Fruit fly (Drosophila melanogaster) whole organism, embryonic: ENCODE data around the gene Gr36b.

ENCODE experiments used
- Atf3 ChIP-seq: fragments of 200-800 bp; sonication (Bioruptor generic); optimal IDR thresholded peaks from 3 replicates; lab custom pipeline; 2016; ENCODE audit warnings: missing biosample characterization, missing genetic modification characterization
- B-H2 ChIP-seq: fragments of 200-800 bp; sonication (Bioruptor generic); optimal IDR thresholded peaks from 2 replicates; lab custom pipeline; 2018; ENCODE audit warnings: missing biosample characterization, mild to moderate bottlenecking, missing genetic modification characterization
- CG10209 ChIP-seq: fragments of 200-800 bp; sonication (Bioruptor generic); optimal IDR thresholded peaks from 3 replicates; lab custom pipeline; 2017; ENCODE audit warnings: missing biosample characterization, mild to moderate bottlenecking, missing genetic modification characterization, missing genetic modification reagents
- CG12391 ChIP-seq: fragments of 200-800 bp; sonication (Bioruptor generic); optimal IDR thresholded peaks from 3 replicates; lab custom pipeline; 2018; ENCODE audit warnings: missing biosample characterization, mild to moderate bottlenecking, missing genetic modification characterization, moderate library complexity
- CG13296 ChIP-seq: fragments of 200-800 bp; sonication (Bioruptor generic); optimal IDR thresholded peaks from 3 replicates; lab custom pipeline; 2018; ENCODE audit warnings: missing biosample characterization, mild to moderate bottlenecking, missing genetic modification characterization
- CG15601 ChIP-seq: fragments of 200-800 bp; sonication (Bioruptor generic); optimal IDR thresholded peaks from 3 replicates; lab custom pipeline; 2019; ENCODE audit warnings: missing biosample characterization, mild to moderate bottlenecking, missing genetic modification characterization, moderate library complexity
- CG16779 ChIP-seq: fragments of 200-800 bp; sonication (Bioruptor generic); IDR thresholded peaks from 2 replicates; pipeline ENCODE4 v1.3.6; 2022; ENCODE audit warnings: missing biosample characterization, missing genetic modification characterization
- CG16813 ChIP-seq: fragments of 200-800 bp; sonication (Bioruptor generic); IDR thresholded peaks from 3 replicates; pipeline ENCODE4 v1.3.6; 2022; ENCODE audit warnings: missing biosample characterization, missing genetic modification characterization; ENCODE audit not compliant: partially characterized antibody
- CG18262 ChIP-seq: fragments of 200-800 bp; optimal IDR thresholded peaks from 3 replicates; lab custom pipeline; 2019; ENCODE audit warnings: missing biosample characterization, mild to moderate bottlenecking, missing genetic modification characterization, moderate library complexity
- CG18599 ChIP-seq: fragments of 200-800 bp; sonication (Bioruptor generic); optimal IDR thresholded peaks from 3 replicates; lab custom pipeline; 2017; ENCODE audit warnings: missing biosample characterization, missing genetic modification characterization, mild to moderate bottlenecking, moderate library complexity, missing genetic modification reagents
- CG34422 ChIP-seq: fragments of 200-800 bp; sonication (Bioruptor generic); IDR thresholded peaks from 3 replicates; pipeline ENCODE4 v1.3.6; 2022; ENCODE audit warnings: missing biosample characterization, missing genetic modification characterization
- CG4282 ChIP-seq: fragments of 200-800 bp; sonication (Bioruptor generic); optimal IDR thresholded peaks from 2 replicates; lab custom pipeline; 2016; ENCODE audit warnings: missing biosample characterization, missing genetic modification characterization
- CG4820 ChIP-seq: fragments of 200-800 bp; sonication (Bioruptor generic); optimal IDR thresholded peaks from 3 replicates; lab custom pipeline; 2016; ENCODE audit warnings: missing biosample characterization, missing genetic modification characterization
- CG6791 ChIP-seq: fragments of 200-800 bp; sonication (Bioruptor generic); IDR thresholded peaks from 3 replicates; pipeline ENCODE4 v1.3.6; 2022; ENCODE audit warnings: missing biosample characterization, missing genetic modification characterization; ENCODE audit not compliant: partially characterized antibody
- CG7839 ChIP-seq: fragments of 200-800 bp; sonication (Bioruptor generic); optimal IDR thresholded peaks from 3 replicates; lab custom pipeline; 2018; ENCODE audit warnings: missing biosample characterization, mild to moderate bottlenecking, missing genetic modification characterization, moderate library complexity
- CG9797 ChIP-seq: fragments of 200-800 bp; sonication (Bioruptor generic); optimal IDR thresholded peaks from 3 replicates; lab custom pipeline; 2018; ENCODE audit warnings: missing biosample characterization, mild to moderate bottlenecking, missing genetic modification characterization
- CTCF ChIP-seq: fragments of 200-800 bp; sonication (Bioruptor generic); optimal IDR thresholded peaks from 2 replicates; lab custom pipeline; 2017; ENCODE audit warnings: missing biosample characterization, mild to moderate bottlenecking, missing genetic modification characterization, moderate library complexity
- CoRest ChIP-seq: fragments of 200-800 bp; sonication (Bioruptor generic); optimal IDR thresholded peaks from 3 replicates; lab custom pipeline; 2018; ENCODE audit warnings: missing biosample characterization, mild to moderate bottlenecking, missing genetic modification characterization, moderate library complexity
- Dll ChIP-seq: fragments of 200-800 bp; sonication (Bioruptor generic); IDR thresholded peaks from 4 replicates; pipeline ENCODE4 v1.3.6; 2022; ENCODE audit warnings: missing biosample characterization, missing genetic modification characterization; ENCODE audit not compliant: partially characterized antibody
- HmgZ ChIP-seq: fragments of 200-800 bp; sonication (Bioruptor generic); optimal IDR thresholded peaks from 2 replicates; lab custom pipeline; 2018; ENCODE audit warnings: missing biosample characterization, mild to moderate bottlenecking, missing genetic modification characterization
- Hmr ChIP-seq: fragments of 200-800 bp; sonication (Bioruptor generic); optimal IDR thresholded peaks from 3 replicates; lab custom pipeline; 2017; ENCODE audit warnings: mild to moderate bottlenecking, missing biosample characterization, missing genetic modification reagents, missing genetic modification characterization
- Hr78 ChIP-seq, 2 experiments: fragments of 200-800 bp in 1 of 2; fragments of >200 bp in 1 of 2; sonication (Bioruptor generic) in 1 of 2; optimal IDR thresholded peaks; 2 replicates each; lab custom pipeline; 2017 to 2019; ENCODE audit warnings: missing biosample characterization in 2 of 2, missing genetic modification characterization in 2 of 2, mild to moderate bottlenecking in 1 of 2, moderate library complexity in 1 of 2
- MESR4 ChIP-seq: fragments of 200-800 bp; sonication (Bioruptor generic); optimal IDR thresholded peaks from 2 replicates; lab custom pipeline; 2018; ENCODE audit warnings: missing biosample characterization, mild to moderate bottlenecking, missing genetic modification characterization, moderate library complexity
- NFAT ChIP-seq: fragments of 200-800 bp; sonication (Bioruptor generic); IDR thresholded peaks from 2 replicates; pipeline ENCODE4 v1.3.6; 2022; ENCODE audit warnings: missing biosample characterization, missing genetic modification characterization
- Optix ChIP-seq: fragments of 200-800 bp; sonication (Bioruptor generic); IDR thresholded peaks from 3 replicates; pipeline ENCODE4 v1.3.6; 2022; ENCODE audit warnings: missing biosample characterization, missing genetic modification characterization
- PHDP ChIP-seq: fragments of 200-800 bp; sonication (Bioruptor generic); optimal IDR thresholded peaks from 3 replicates; lab custom pipeline; 2018; ENCODE audit warnings: missing biosample characterization, mild to moderate bottlenecking, missing genetic modification characterization, moderate library complexity
- Poxn ChIP-seq: fragments of 200-800 bp; sonication (Bioruptor generic); IDR thresholded peaks from 2 replicates; pipeline ENCODE4 v1.3.6; 2022; ENCODE audit warnings: missing biosample characterization, missing genetic modification characterization
- Sox102F ChIP-seq: fragments of 200-800 bp; sonication (Bioruptor generic); optimal IDR thresholded peaks from 2 replicates; lab custom pipeline; 2018; ENCODE audit warnings: missing biosample characterization, mild to moderate bottlenecking, missing genetic modification characterization, moderate library complexity
- Sry-δ ChIP-seq: fragments of 200-800 bp; sonication (Bioruptor generic); optimal IDR thresholded peaks from 2 replicates; lab custom pipeline; 2016; ENCODE audit warnings: missing biosample characterization, missing genetic modification characterization
- TFAM ChIP-seq: fragments of 200-800 bp; sonication (Bioruptor generic); optimal IDR thresholded peaks from 2 replicates; lab custom pipeline; 2017; ENCODE audit warnings: missing biosample characterization, missing genetic modification characterization, inconsistent platforms
- aop ChIP-seq: fragments of 200-800 bp; sonication (Bioruptor generic); IDR thresholded peaks from 2 replicates; pipeline ENCODE4 v1.3.6; 2022; ENCODE audit warnings: missing biosample characterization, missing genetic modification characterization
- bowl ChIP-seq: fragments of 200-800 bp; sonication (Bioruptor generic); IDR thresholded peaks from 2 replicates; pipeline ENCODE4 v1.3.6; 2022; ENCODE audit warnings: missing biosample characterization, missing genetic modification characterization
- chif ChIP-seq, 2 experiments: fragments of 200-800 bp; sonication (Bioruptor generic); optimal IDR thresholded peaks; 3 replicates each; lab custom pipeline; 2016; ENCODE audit warnings: missing biosample characterization in 2 of 2, missing genetic modification characterization in 2 of 2
- chinmo ChIP-seq: fragments of 200-800 bp; sonication (Bioruptor generic); IDR thresholded peaks from 4 replicates; pipeline ENCODE4 v1.3.6; 2022; ENCODE audit warnings: missing biosample characterization, missing genetic modification characterization; ENCODE audit not compliant: partially characterized antibody
- danr ChIP-seq: fragments of 200-800 bp; sonication (Bioruptor generic); IDR thresholded peaks from 2 replicates; pipeline ENCODE4 v1.3.6; 2022; ENCODE audit warnings: missing biosample characterization, missing genetic modification characterization
- fd3F ChIP-seq: fragments of 200-800 bp; sonication (Bioruptor generic); optimal IDR thresholded peaks from 2 replicates; lab custom pipeline; 2018; ENCODE audit warnings: missing biosample characterization, mild to moderate bottlenecking, missing genetic modification characterization, moderate library complexity
- gcm ChIP-seq: fragments of 200-800 bp; sonication (Bioruptor generic); optimal IDR thresholded peaks from 2 replicates; lab custom pipeline; 2019; ENCODE audit warnings: missing biosample characterization, mild to moderate bottlenecking, missing genetic modification characterization, moderate library complexity
- grn ChIP-seq: fragments of 200-800 bp; sonication (Bioruptor generic); optimal IDR thresholded peaks from 3 replicates; lab custom pipeline; 2017; ENCODE audit warnings: missing biosample characterization, missing genetic modification characterization
- lilli ChIP-seq: fragments of 200-800 bp; sonication (Bioruptor generic); optimal IDR thresholded peaks from 3 replicates; lab custom pipeline; 2016; ENCODE audit warnings: missing biosample characterization, missing genetic modification characterization
- pan ChIP-seq, 4 experiments: fragments of >200 bp in 3 of 4; fragments of 200-800 bp in 1 of 4; sonication (Bioruptor generic) in 1 of 4; optimal IDR thresholded peaks in 3 of 4; IDR thresholded peaks in 1 of 4; 2 replicates each; pipeline versions ENCODE4 v1.3.6 to Lab custom; 2017 to 2022; ENCODE audit warnings: missing biosample characterization in 2 of 4, missing genetic modification characterization in 2 of 4, mixed read lengths in 1 of 4
- seq ChIP-seq: fragments of 200-800 bp; sonication (Bioruptor generic); IDR thresholded peaks from 2 replicates; pipeline ENCODE4 v1.3.6; 2022; ENCODE audit warnings: missing biosample characterization, missing genetic modification characterization
- slou ChIP-seq: fragments of 200-800 bp; sonication (Bioruptor generic); optimal IDR thresholded peaks from 3 replicates; lab custom pipeline; 2016; ENCODE audit warnings: missing biosample characterization, missing genetic modification characterization
- vvl ChIP-seq: fragments of 200-800 bp; sonication (Bioruptor generic); IDR thresholded peaks from 2 replicates; pipeline ENCODE4 v1.3.6; 2022; ENCODE audit warnings: missing biosample characterization, missing genetic modification characterization
- zen ChIP-seq: fragments of 200-800 bp; sonication (Bioruptor generic); optimal IDR thresholded peaks from 3 replicates; lab custom pipeline; 2018; ENCODE audit warnings: missing biosample characterization, mild to moderate bottlenecking, missing genetic modification characterization, moderate library complexity

Gene Gr36b

DNA sequence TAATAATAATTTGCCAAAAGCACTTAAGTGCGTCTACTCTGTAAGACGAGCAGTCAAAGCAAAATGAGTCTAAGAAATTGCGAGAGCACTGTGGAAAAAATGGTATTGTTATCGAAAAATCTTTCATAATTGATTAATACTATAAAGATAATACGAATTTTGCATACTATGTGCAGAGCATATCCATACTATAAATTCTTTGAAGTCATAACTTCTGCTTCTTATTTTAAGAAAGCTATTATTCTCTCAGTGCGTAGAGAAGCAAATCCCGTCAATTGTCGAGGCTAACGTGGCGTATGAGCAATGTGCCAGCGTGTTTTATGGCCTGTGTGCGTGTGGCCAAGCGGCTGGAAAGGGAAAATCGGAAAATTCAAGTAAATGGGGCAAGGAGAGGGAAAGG is 18.9 kb upstream of the Gr36b start (continued):
- TF ChIP-seq bowl (GFP tag; lab: Robert Waterston, UW) (no peak), zen (tag; lab: Kevin White, UChicago) (no peak), Dll (GFP tag; lab: Robert Waterston, UW) (no peak), chinmo (no peak), gcm (no peak), CG6791 (GFP tag; lab: Robert Waterston, UW) (no peak), grn (GFP tag; lab: Kevin White, UChicago) (no peak), CG15601 (tag; lab: Kevin White, UChicago) (no peak), CG18599 (GFP tag; lab: Kevin White, UChicago) (peak; percentile 72), chif (GFP tag; optimal IDR thresholded peaks at IDR 0.05; lab: Kevin White, UChicago) (no peak), MESR4 (no peak), Sox102F (GFP tag; lab: Kevin White, UChicago) (peak; percentile 25), CG4282 (GFP tag; lab: Kevin White, UChicago) (no peak), Hmr (GFP tag; lab: Kevin White, UChicago) (peak; percentile 43), B-H2 (GFP tag; lab: Kevin White, UChicago) (no peak), CoRest (tag; lab: Kevin White, UChicago) (peak; percentile 4), lilli (GFP tag; lab: Kevin White, UChicago) (peak; percentile 26), Hr78 (GFP tag; optimal IDR thresholded peaks at IDR 0.05; lab: Kevin White, UChicago) (no peak), CG16813 (GFP tag; lab: Robert Waterston, UW) (no peak), seq (GFP tag; lab: Robert Waterston, UW) (no peak), CG16779 (GFP tag; lab: Robert Waterston, UW) (no peak), CG7839 (tag; lab: Kevin White, UChicago) (peak; percentile 44), CG13296 (GFP tag; lab: Kevin White, UChicago) (peak; percentile 33), pan (optimal IDR thresholded peaks at IDR 0.05; lab: Kevin White, UChicago) (no peak), pan (GFP tag; optimal IDR thresholded peaks at IDR 0.05 in 1 of 2, IDR thresholded peaks at IDR 0.05 in 1 of 2) (no peak), CG9797 (no peak), danr (GFP tag; lab: Robert Waterston, UW) (no peak), PHDP (tag; lab: Kevin White, UChicago) (peak; percentile 6), Atf3 (no peak)

DNA sequence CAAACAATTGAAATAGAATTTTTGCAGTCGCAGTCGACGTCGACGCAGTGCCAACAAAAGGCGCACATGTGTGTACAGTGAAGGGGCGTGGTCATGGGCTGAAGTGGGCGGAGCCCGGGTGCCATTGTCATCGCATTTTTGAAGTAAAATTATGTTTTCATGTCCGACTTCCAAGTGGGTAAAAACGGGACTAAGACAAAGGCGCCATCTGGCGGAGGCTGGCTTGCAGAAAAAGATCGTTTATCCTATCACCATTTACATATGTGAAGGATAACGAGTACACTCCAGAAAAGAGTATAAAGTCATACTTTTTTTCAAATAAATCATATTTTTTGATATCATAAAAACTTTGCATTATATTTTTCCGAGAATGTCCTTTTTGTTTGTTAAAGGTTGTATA is 15.2 kb upstream of the Gr36b start:
- TF ChIP-seq CTCF (GFP tag; lab: Kevin White, UChicago): peak; percentile 54
- no peak for TF ChIP-seq TFAM
- no peak for TF ChIP-seq CG12391 (tag; lab: Kevin White, UChicago)
- no peak for TF ChIP-seq vvl
- TF ChIP-seq HmgZ: no peak
- no peak for TF ChIP-seq CG18262
- TF ChIP-seq aop (GFP tag; lab: Robert Waterston, UW): no peak
- no peak for TF ChIP-seq CG34422 (GFP tag; lab: Robert Waterston, UW)

DNA sequence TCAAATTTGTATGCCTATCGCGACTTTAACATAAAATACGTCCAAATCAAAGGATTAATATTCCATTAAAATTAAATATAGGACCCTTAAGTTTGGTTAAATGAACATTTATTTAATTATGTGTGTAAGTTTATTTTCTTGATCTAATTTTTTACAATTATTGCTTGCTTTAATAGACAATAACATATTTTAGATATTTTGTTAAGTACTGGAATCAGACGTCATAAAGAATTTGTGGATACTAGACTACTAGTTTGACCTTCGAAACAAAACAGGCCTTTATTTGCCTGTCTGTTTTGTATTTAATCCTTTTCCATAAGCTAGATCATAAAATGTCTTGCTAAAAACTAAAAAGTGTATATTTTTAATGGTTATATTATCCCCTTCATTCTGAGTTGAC is 5.4 kb upstream of the Gr36b start, which contains the start of gene CG34169:
TSS of gene CG34169 (plus strand) at position 301 of the 400 bp plus-strand sequence.
- TF ChIP-seq chinmo (no peak), Optix (no peak), fd3F (no peak), NFAT (no peak), Poxn (GFP tag; lab: Robert Waterston, UW) (no peak), CoRest (tag; lab: Kevin White, UChicago) (no peak), CG18599 (GFP tag; lab: Kevin White, UChicago) (no peak), Sry-δ (GFP tag; lab: Kevin White, UChicago) (no peak), slou (no peak), CG4820 (GFP tag; lab: Kevin White, UChicago) (no peak), CG10209 (no peak)
